Worm (Caenorhabditis elegans) whole organism, L4 larva: ENCODE results near the gene B0303.4.
A peak's percentile ranks its signal among the peaks of the same experiment; 100 is the strongest.

Experiments used
- F37D6.2 ChIP-seq: sonication (generic microtip); optimal IDR thresholded peaks from 2 replicates; lab custom pipeline; 2016; ENCODE audit warnings: mild to moderate bottlenecking, missing genetic modification characterization, missing compliant biosample characterization
- F49E8.2 ChIP-seq: sonication (generic microtip); optimal IDR thresholded peaks from 2 replicates; lab custom pipeline; 2016; ENCODE audit warnings: missing compliant biosample characterization, mild to moderate bottlenecking, missing genetic modification characterization, borderline replicate concordance
- T26A8.4 ChIP-seq: fragments of 200-800 bp; sonication (Bioruptor generic); IDR thresholded peaks from 2 replicates; pipeline ENCODE4 v1.3.6; 2022; ENCODE audit warnings: missing genetic modification characterization, missing compliant biosample characterization
- Y48G9A.11 ChIP-seq: fragments of 200-800 bp; sonication (Bioruptor generic); IDR thresholded peaks from 2 replicates; pipeline ENCODE4 v1.3.6; 2022; ENCODE audit warnings: missing genetic modification reagents, missing genetic modification characterization, missing compliant biosample characterization
- Y5F2A.4 ChIP-seq: fragments of 200-800 bp; sonication (Bioruptor generic); optimal IDR thresholded peaks from 2 replicates; lab custom pipeline; 2018; ENCODE audit warnings: mild to moderate bottlenecking, missing genetic modification characterization, missing compliant biosample characterization
- aha-1 ChIP-seq: fragments of 150-350 bp; peaks from one replicate; lab custom pipeline; 2014; ENCODE audit warnings: missing biosample characterization, missing genetic modification characterization
- aly-2 ChIP-seq: sonication (generic microtip); optimal IDR thresholded peaks from 2 replicates; lab custom pipeline; 2018; ENCODE audit warnings: missing biosample characterization, missing genetic modification characterization
- ceh-32 ChIP-seq: sonication (generic microtip); optimal IDR thresholded peaks from 2 replicates; lab custom pipeline; 2016; ENCODE audit warnings: mild to moderate bottlenecking, missing genetic modification characterization, missing compliant biosample characterization; ENCODE audit not compliant: poor library complexity
- ceh-44 ChIP-seq: fragments of 200-800 bp; sonication (Bioruptor generic); IDR thresholded peaks from 2 replicates; pipeline ENCODE4 v1.3.6; 2022; ENCODE audit warnings: missing genetic modification reagents, missing genetic modification characterization, missing compliant biosample characterization
- daf-19 ChIP-seq: fragments of 200-800 bp; sonication (Bioruptor generic); conservative IDR thresholded peaks from 2 replicates; pipeline ENCODE4 v1.3.6; 2022; ENCODE audit warnings: missing genetic modification characterization, missing compliant biosample characterization
- dmd-6 ChIP-seq: fragments of 200-800 bp; sonication (Bioruptor generic); IDR thresholded peaks from 2 replicates; pipeline ENCODE4 v1.3.6; 2022; ENCODE audit warnings: missing genetic modification reagents, missing genetic modification characterization, missing compliant biosample characterization
- dmd-8 ChIP-seq: fragments of 200-800 bp; sonication (Bioruptor generic); IDR thresholded peaks from 2 replicates; pipeline ENCODE4 v1.3.6; 2022; ENCODE audit warnings: missing genetic modification characterization, missing compliant biosample characterization
- dve-1 ChIP-seq: sonication (generic microtip); optimal IDR thresholded peaks from 2 replicates; lab custom pipeline; 2017; ENCODE audit warnings: antibody characterized with exemption, mild to moderate bottlenecking, missing genetic modification characterization, missing compliant biosample characterization; ENCODE audit not compliant: insufficient read depth
- hmg-1.1 ChIP-seq: fragments of 200-800 bp; sonication (Bioruptor generic); IDR thresholded peaks from 2 replicates; pipeline ENCODE4 v1.3.6; 2022; ENCODE audit warnings: missing genetic modification reagents, missing genetic modification characterization, missing compliant biosample characterization
- jun-1 ChIP-seq: fragments of 150-350 bp; optimal IDR thresholded peaks from 2 replicates; lab custom pipeline; 2014; ENCODE audit warnings: missing biosample characterization, missing genetic modification reagents, missing genetic modification characterization
- lin-13 ChIP-seq: fragments of 150-350 bp; optimal IDR thresholded peaks from 2 replicates; lab custom pipeline; 2014; ENCODE audit warnings: missing biosample characterization, missing genetic modification reagents, missing genetic modification characterization
- lin-15B ChIP-seq: fragments of 150-350 bp; sonication (generic microtip); optimal IDR thresholded peaks from 3 replicates; lab custom pipeline; 2014; ENCODE audit warnings: missing biosample characterization, missing genetic modification characterization
- lin-39 ChIP-seq: fragments of 150-350 bp; optimal IDR thresholded peaks from 2 replicates; lab custom pipeline; 2014; ENCODE audit warnings: missing biosample characterization, missing genetic modification reagents, missing genetic modification characterization
- mdl-1 ChIP-seq, 2 experiments: fragments of 150-350 bp in 1 of 2; sonication (generic microtip) in 1 of 2; optimal IDR thresholded peaks; 2 replicates each; lab custom pipeline; 2014 to 2017; ENCODE audit warnings: missing biosample characterization in 2 of 2, missing genetic modification characterization in 2 of 2
- mdt-29 ChIP-seq: fragments of 200-800 bp; sonication (Bioruptor generic); IDR thresholded peaks from 2 replicates; pipeline ENCODE4 v1.3.6; 2022; ENCODE audit warnings: missing genetic modification reagents, missing genetic modification characterization, missing compliant biosample characterization
- mep-1 ChIP-seq: fragments of 150-350 bp; sonication (generic microtip); optimal IDR thresholded peaks from 3 replicates; lab custom pipeline; 2014; ENCODE audit warnings: missing biosample characterization, missing genetic modification characterization
- mes-2 ChIP-seq: sonication (generic microtip); optimal IDR thresholded peaks from 2 replicates; lab custom pipeline; 2016; ENCODE audit warnings: missing genotype, mild to moderate bottlenecking, missing genetic modification characterization, missing compliant biosample characterization; ENCODE audit not compliant: poor library complexity, severe bottlenecking
- mxl-2 ChIP-seq: fragments of 200-800 bp; sonication (Bioruptor generic); conservative IDR thresholded peaks from 2 replicates; pipeline ENCODE4 v1.3.6; 2022; ENCODE audit warnings: missing genetic modification reagents, missing genetic modification characterization, missing compliant biosample characterization
- nhr-111 ChIP-seq: fragments of 200-800 bp; sonication (Bioruptor generic); optimal IDR thresholded peaks from 2 replicates; lab custom pipeline; 2018; ENCODE audit warnings: mild to moderate bottlenecking, missing genetic modification characterization, missing compliant biosample characterization
- nhr-48 ChIP-seq: sonication (generic microtip); optimal IDR thresholded peaks from 2 replicates; lab custom pipeline; 2016; ENCODE audit warnings: mild to moderate bottlenecking, missing genetic modification characterization, missing compliant biosample characterization
- nhr-6 ChIP-seq: fragments of 150-350 bp; optimal IDR thresholded peaks from 2 replicates; lab custom pipeline; 2014; ENCODE audit warnings: missing biosample characterization, missing genetic modification characterization
- php-3 ChIP-seq: fragments of 200-800 bp; sonication (Bioruptor generic); IDR thresholded peaks from 2 replicates; pipeline ENCODE4 v1.3.6; 2022; ENCODE audit warnings: missing genetic modification reagents, missing genetic modification characterization, missing compliant biosample characterization
- pqm-1 ChIP-seq: sonication (generic microtip); optimal IDR thresholded peaks from 2 replicates; lab custom pipeline; 2017; ENCODE audit warnings: missing biosample characterization, missing genetic modification characterization
- rbr-2 ChIP-seq: sonication (generic microtip); optimal IDR thresholded peaks from 2 replicates; lab custom pipeline; 2016; ENCODE audit warnings: missing genotype, missing genetic modification characterization, missing compliant biosample characterization
- skn-1 ChIP-seq: fragments of 150-350 bp; optimal IDR thresholded peaks from 2 replicates; lab custom pipeline; 2014; ENCODE audit warnings: missing biosample characterization, missing genetic modification characterization
- spr-1 ChIP-seq: sonication (generic microtip); optimal IDR thresholded peaks from 2 replicates; lab custom pipeline; 2016; ENCODE audit warnings: mild to moderate bottlenecking, missing genetic modification characterization, missing compliant biosample characterization
- spr-3 ChIP-seq: fragments of 200-800 bp; sonication (Bioruptor generic); optimal IDR thresholded peaks from 2 replicates; lab custom pipeline; 2018; ENCODE audit warnings: mild to moderate bottlenecking, missing genetic modification characterization, missing compliant biosample characterization
- unc-130 ChIP-seq: sonication (generic microtip); optimal IDR thresholded peaks from 2 replicates; lab custom pipeline; 2016; ENCODE audit warnings: missing genetic modification reagents, missing genetic modification characterization, missing compliant biosample characterization
- unc-62 ChIP-seq, 3 experiments: fragments of 150-350 bp in 1 of 3; sonication (generic microtip); optimal IDR thresholded peaks in 2 of 3; peaks in 1 of 3; 1 replicate in 1 of 3; 2 replicates in 2 of 3; lab custom pipeline; 2014 to 2017; ENCODE audit warnings: missing biosample characterization in 3 of 3, missing genetic modification characterization in 3 of 3, missing genetic modification reagents in 3 of 3, missing genotype in 1 of 3
- vab-7 ChIP-seq: fragments of 200-800 bp; sonication (Bioruptor generic); IDR thresholded peaks from 2 replicates; pipeline ENCODE4 v1.3.6; 2022; ENCODE audit warnings: missing genetic modification reagents, missing genetic modification characterization, missing compliant biosample characterization
- zag-1 ChIP-seq: fragments of 150-350 bp; optimal IDR thresholded peaks from 2 replicates; lab custom pipeline; 2014; ENCODE audit warnings: missing biosample characterization, missing genetic modification characterization
- zfp-3 ChIP-seq: fragments of 200-800 bp; sonication (Bioruptor generic); conservative IDR thresholded peaks from 2 replicates; pipeline ENCODE4 v1.3.6; 2022; ENCODE audit warnings: missing genetic modification reagents, missing genetic modification characterization, missing compliant biosample characterization
- zip-11 ChIP-seq: fragments of 200-800 bp; sonication (Bioruptor generic); IDR thresholded peaks from 2 replicates; pipeline ENCODE4 v1.3.6; 2022; ENCODE audit warnings: missing genetic modification characterization, missing compliant biosample characterization
- zip-2 ChIP-seq: fragments of 150-350 bp; optimal IDR thresholded peaks from 2 replicates; lab custom pipeline; 2014; ENCODE audit warnings: missing biosample characterization, missing genetic modification characterization

B0303.4 gene

DNA sequence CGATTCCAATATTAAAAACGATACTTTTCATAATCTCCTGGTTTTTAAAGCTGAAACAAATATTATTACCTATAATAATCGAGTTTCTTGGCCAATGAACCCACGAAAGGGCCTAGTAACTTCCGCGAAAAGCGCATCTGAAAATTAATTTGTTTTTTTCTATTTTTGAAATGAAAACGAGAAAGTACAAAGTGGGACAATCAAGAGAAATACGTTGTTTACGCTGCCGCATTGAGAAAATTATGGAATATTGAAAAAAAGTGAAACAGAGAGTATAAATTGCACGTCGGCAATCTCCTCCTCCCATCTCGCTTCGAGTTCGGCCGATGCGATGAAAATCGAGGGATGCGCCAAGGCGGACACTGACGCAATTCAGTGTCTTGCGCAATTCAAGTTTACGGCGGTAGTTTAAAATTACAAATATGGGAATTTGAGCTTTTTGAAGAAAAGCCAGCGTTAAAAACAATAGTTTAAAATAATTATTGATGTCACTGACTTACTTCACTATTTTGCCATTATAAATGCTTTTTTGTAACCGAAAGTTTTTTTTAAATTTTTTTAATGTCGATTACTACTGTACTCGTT is 51.7 kb downstream of the B0303.4 start, which contains the start of gene pdhk-2 (continued):
- TF ChIP-seq rbr-2 (tag; lab: Kevin White, UChicago) (peak; percentile 90), dve-1 (tag; lab: Kevin White, UChicago) (peak; percentile 97), unc-130 (GFP tag; lab: Kevin White, UChicago) (peak; percentile 53), spr-1 (tag; lab: Kevin White, UChicago) (peak; percentile 86), ceh-44 (GFP tag; lab: Robert Waterston, UW) (0 out of 2 replicates have a peak, but pooled peaks have one; percentile 43), Y48G9A.11 (GFP tag; lab: Robert Waterston, UW) (peak; percentile 67; the same call in 1 of the 2 replicates), dmd-6 (peak; percentile 94), zip-2 (tag; lab: Kevin White, UChicago) (peak; percentile 65), lin-13 (peak; percentile 82), hmg-1.1 (peak; percentile 91), spr-3 (GFP tag; lab: Kevin White, UChicago) (peak; percentile 65), mes-2 (peak; percentile 91), aly-2 (no peak), nhr-111 (GFP tag; lab: Kevin White, UChicago) (no peak), mdl-1 (tag; optimal IDR thresholded peaks at IDR 0.05; lab: Kevin White, UChicago) (peak in 1 of 2 experiments; percentile 82), zip-11 (no peak), pqm-1 (tag; lab: Kevin White, UChicago) (no peak), dmd-8 (GFP tag; lab: Robert Waterston, UW) (peak; percentile 61; the same call in 1 of the 2 replicates), nhr-48 (tag; lab: Kevin White, UChicago) (peak; percentile 90), vab-7 (GFP tag; lab: Robert Waterston, UW) (0 out of 2 replicates have a peak, but pooled peaks have one; percentile 51), jun-1 (tag; lab: Kevin White, UChicago) (peak; percentile 83), php-3 (GFP tag; lab: Robert Waterston, UW) (0 out of 2 replicates have a peak, but pooled peaks have one; percentile 57), Y5F2A.4 (GFP tag; lab: Kevin White, UChicago) (no peak), lin-39 (tag; lab: Kevin White, UChicago) (no peak), mdt-29 (peak; percentile 68; the same call in 1 of the 2 replicates), skn-1 (tag; lab: Kevin White, UChicago) (no peak), lin-15B (peak; percentile 33), mep-1 (tag; lab: Kevin White, UChicago) (peak; percentile 96), F49E8.2 (tag; lab: Kevin White, UChicago) (peak; percentile 73), nhr-6 (tag; lab: Kevin White, UChicago) (peak; percentile 90), zfp-3 (GFP tag; lab: Robert Waterston, UW) (peak; percentile 92), F37D6.2 (peak; percentile 88), ceh-32 (peak; percentile 44), mxl-2 (GFP tag; lab: Robert Waterston, UW) (no peak), daf-19 (peak; percentile 73)

DNA sequence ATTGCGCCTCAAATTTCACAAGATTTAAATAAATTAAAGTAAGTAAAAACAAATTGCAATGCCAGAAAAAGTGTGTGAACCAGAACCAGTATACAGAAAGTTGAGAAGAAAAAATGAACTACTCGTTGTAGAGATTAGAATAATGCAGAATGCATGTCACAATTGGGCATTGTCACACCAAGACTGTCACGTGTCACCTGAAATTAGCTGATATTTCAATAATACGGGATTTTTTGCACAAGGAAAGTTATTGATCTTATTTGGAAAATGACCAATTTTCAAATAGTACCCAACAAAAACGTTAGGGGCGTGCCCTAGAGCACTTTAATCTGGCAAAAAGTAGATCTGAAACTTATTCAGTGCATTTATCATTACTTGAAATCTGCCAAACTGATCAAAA is 52.3 kb downstream of the B0303.4 start:
- TF ChIP-seq aha-1 (tag; lab: Kevin White, UChicago) = peak; percentile 80
- TF ChIP-seq T26A8.4 = no peak

- TF ChIP-seq zag-1 (tag; lab: Kevin White, UChicago) (no peak), unc-62 (GFP tag; optimal IDR thresholded peaks at IDR 0.05 in 1 of 2; lab: Kevin White, UChicago) (peak in 1 of 2 experiments; percentile 26), unc-62 (tag; optimal IDR thresholded peaks at IDR 0.05; lab: Kevin White, UChicago) (no peak)
Observed at ce11 chrIII:8742584-8742983, 52.9 kb downstream of the B0303.4 start.
